Worm (Caenorhabditis elegans): ENCODE results near the gene T09A5.4.

T09A5.4 gene

ce11 chrII:7822454-7822853 is 23.5 kb upstream of the T09A5.4 start, which contains the start of gene irld-47:
Gene irld-47 (minus strand): TSS chrII:7822554.
- no peak for TF ChIP-seq lag-1 (GFP tag; IDR thresholded peaks at IDR 0.05)
- TF ChIP-seq ceh-79 (tag; optimal IDR thresholded peaks at IDR 0.05) = no peak
- TF ChIP-seq F22D6.2 (tag; optimal IDR thresholded peaks at IDR 0.05) = no peak
- no peak for TF ChIP-seq F39B2.1 (GFP tag; IDR thresholded peaks at IDR 0.05)
- no peak for TF ChIP-seq hsf-1 (GFP tag; IDR thresholded peaks at IDR 0.05)

- TF ChIP-seq C17E4.6 (GFP tag; IDR thresholded peaks at IDR 0.05) (no peak), Y95B8A.8 (GFP tag; IDR thresholded peaks at IDR 0.05) (no peak), nfyb-1 (GFP tag; IDR thresholded peaks at IDR 0.05) (no peak), K12H6.12 (tag; optimal IDR thresholded peaks at IDR 0.05) (no peak), F52B5.7 (tag; optimal IDR thresholded peaks at IDR 0.05) (no peak)
These were observed 20.9 kb upstream of the T09A5.4 start, which contains the start of gene srw-62 for ce11 chrII:7825107-7825506. Gene srw-62 (plus strand): TSS chrII:7825407.

- TF ChIP-seq efl-1 (GFP tag; optimal IDR thresholded peaks at IDR 0.05) = no peak
- no peak for TF ChIP-seq xnd-1 (tag; optimal IDR thresholded peaks at IDR 0.05)
- TF ChIP-seq mes-4 (tag; optimal IDR thresholded peaks at IDR 0.05) = no peak
- no peak for TF ChIP-seq F55B11.4 (tag; optimal IDR thresholded peaks at IDR 0.05; ENCODE audit: borderline replicate concordance, insufficient read depth)
- TF ChIP-seq ZK185.1 (tag; optimal IDR thresholded peaks at IDR 0.05; ENCODE audit: poor library complexity, severe bottlenecking) = no peak
- no peak for TF ChIP-seq egrh-3 (GFP tag; IDR thresholded peaks at IDR 0.05)
- TF ChIP-seq F52B5.7 (tag; optimal IDR thresholded peaks at IDR 0.05) = no peak
- no peak for TF ChIP-seq lag-1 (GFP tag; IDR thresholded peaks at IDR 0.05)
- TF ChIP-seq nfya-1 (tag; optimal IDR thresholded peaks at IDR 0.05; ENCODE audit: borderline replicate concordance, insufficient read depth) = no peak
- no peak for TF ChIP-seq ccch-3 (GFP tag; optimal IDR thresholded peaks at IDR 0.05)
- no peak for TF ChIP-seq bed-1 (GFP tag; IDR thresholded peaks at IDR 0.05)
- no peak for TF ChIP-seq B0019.2 (GFP tag; conservative IDR thresholded peaks at IDR 0.05)
- no peak for TF ChIP-seq aptf-2 (GFP tag; conservative IDR thresholded peaks at IDR 0.05)
- TF ChIP-seq Y95B8A.8 (GFP tag; IDR thresholded peaks at IDR 0.05) = no peak
These were observed 18.1 kb upstream of the T09A5.4 start for ce11 chrII:7827883-7828282.

ce11 chrII:7829616-7830015 is 16.4 kb upstream of the T09A5.4 start:
- TF ChIP-seq egl-18 (GFP tag; IDR thresholded peaks at IDR 0.05) = no peak
- no peak for TF ChIP-seq gei-17 (GFP tag; optimal IDR thresholded peaks at IDR 0.05)
- no peak for TF ChIP-seq madf-6 (GFP tag; IDR thresholded peaks at IDR 0.05)
- TF ChIP-seq let-526 (GFP tag; IDR thresholded peaks at IDR 0.05) = no peak
- TF ChIP-seq attf-6 (GFP tag; IDR thresholded peaks at IDR 0.05) = no peak
- no peak for TF ChIP-seq sptf-2 (GFP tag; optimal IDR thresholded peaks at IDR 0.05)
- TF ChIP-seq ztf-26 (tag; optimal IDR thresholded peaks at IDR 0.05) = no peak
- no peak for TF ChIP-seq F39B2.1 (GFP tag; IDR thresholded peaks at IDR 0.05)
- TF ChIP-seq ama-1 (optimal IDR thresholded peaks at IDR 0.05) = no peak
- no peak for TF ChIP-seq ama-1 (GFP tag; optimal IDR thresholded peaks at IDR 0.05)
- no peak for TF ChIP-seq tlf-1 (GFP tag; optimal IDR thresholded peaks at IDR 0.05)
- TF ChIP-seq mes-4 (tag; optimal IDR thresholded peaks at IDR 0.05) = no peak
- no peak for TF ChIP-seq cebp-1 (GFP tag; IDR thresholded peaks at IDR 0.05)
- no peak for TF ChIP-seq cebp-1 (tag; optimal IDR thresholded peaks at IDR 0.05)
- TF ChIP-seq fkh-3 (tag; optimal IDR thresholded peaks at IDR 0.05) = no peak
- TF ChIP-seq unc-130 (GFP tag; optimal IDR thresholded peaks at IDR 0.05) = no peak
- TF ChIP-seq K12H6.12 (tag; optimal IDR thresholded peaks at IDR 0.05) = no peak
- no peak for TF ChIP-seq sdz-38 (tag; optimal IDR thresholded peaks at IDR 0.05)
- TF ChIP-seq die-1 (tag; optimal IDR thresholded peaks at IDR 0.05) = no peak
- TF ChIP-seq nfya-2 (GFP tag; IDR thresholded peaks at IDR 0.05) = no peak
- TF ChIP-seq ztf-18 (tag; optimal IDR thresholded peaks at IDR 0.05) = no peak

Measured in whole organism, young adult.